Worm (Caenorhabditis elegans): ENCODE results near the gene C45H4.13.

Gene C45H4.13

ce11 chrV:2110368-2110767, 40.4 kb downstream of the C45H4.13 start, which contains the start of gene F22F7.3:
Gene F22F7.3, plus strand, starts transcription at chrV:2110668.
- TF ChIP-seq skn-1 (tag; optimal IDR thresholded peaks at IDR 0.05), result no peak
- no peak for TF ChIP-seq jun-1 (tag; optimal IDR thresholded peaks at IDR 0.05)
- no peak for TF ChIP-seq lin-15B (tag; optimal IDR thresholded peaks at IDR 0.05)
- no peak for TF ChIP-seq eor-1 (tag; optimal IDR thresholded peaks at IDR 0.05)
- TF ChIP-seq nfya-1 (tag; optimal IDR thresholded peaks at IDR 0.05; ENCODE audit: insufficient read depth), result no peak
- no peak for TF ChIP-seq mml-1 (tag; optimal IDR thresholded peaks at IDR 0.05)
- TF ChIP-seq egl-5 (tag; optimal IDR thresholded peaks at IDR 0.05), result no peak
- no peak for TF ChIP-seq nhr-28 (tag; optimal IDR thresholded peaks at IDR 0.05)
- TF ChIP-seq fkh-10 (GFP tag; optimal IDR thresholded peaks at IDR 0.05), result no peak
- TF ChIP-seq sea-2 (GFP tag; optimal IDR thresholded peaks at IDR 0.05), result no peak
- TF ChIP-seq ceh-82 (tag; optimal IDR thresholded peaks at IDR 0.05), result no peak
- TF ChIP-seq nhr-12 (tag; optimal IDR thresholded peaks at IDR 0.05), result no peak
- no peak for TF ChIP-seq nhr-237 (tag; optimal IDR thresholded peaks at IDR 0.05)

- TF ChIP-seq elt-2 (tag; optimal IDR thresholded peaks at IDR 0.05) (peak; percentile 36), lin-39 (tag; optimal IDR thresholded peaks at IDR 0.05) (peak; percentile 15), nhr-25 (tag; optimal IDR thresholded peaks at IDR 0.05) (peak; percentile 11), nhr-23 (tag; optimal IDR thresholded peaks at IDR 0.05) (peak; percentile 39), ceh-28 (tag; optimal IDR thresholded peaks at IDR 0.05) (no peak), jun-1 (tag; optimal IDR thresholded peaks at IDR 0.05) (no peak), pha-4 (tag; optimal IDR thresholded peaks at IDR 0.05) (peak; percentile 86), nhr-76 (tag; optimal IDR thresholded peaks at IDR 0.05) (no peak), hmg-11 (tag; optimal IDR thresholded peaks at IDR 0.05) (peak; percentile 58), elt-1 (tag; optimal IDR thresholded peaks at IDR 0.05) (no peak), ceh-9 (tag; optimal IDR thresholded peaks at IDR 0.05) (no peak), snpc-4 (tag; optimal IDR thresholded peaks at IDR 0.05) (peak; percentile 72), nhr-28 (tag; optimal IDR thresholded peaks at IDR 0.05) (no peak), fkh-10 (GFP tag; optimal IDR thresholded peaks at IDR 0.05) (no peak), lin-15B (tag; optimal IDR thresholded peaks at IDR 0.05) (peak; percentile 60), ztf-4 (tag; optimal IDR thresholded peaks at IDR 0.05) (no peak)
These were observed 41.5 kb downstream of the C45H4.13 start, which contains the start of gene ckb-4 for ce11 chrV:2109295-2109694. Gene ckb-4, minus strand, starts transcription at chrV:2109434.

ce11 chrV:2105976-2106375, 44.8 kb downstream of the C45H4.13 start, which contains the start of gene F22F7.4:
Gene F22F7.4, minus strand, starts transcription at chrV:2106076.
- TF ChIP-seq nhr-12 (tag; optimal IDR thresholded peaks at IDR 0.05) (no peak), nhr-23 (tag; optimal IDR thresholded peaks at IDR 0.05) (no peak), fos-1 (tag; optimal IDR thresholded peaks at IDR 0.05) (no peak), nhr-43 (tag; optimal IDR thresholded peaks at IDR 0.05; ENCODE audit: poor library complexity, severe bottlenecking) (no peak), ama-1 (optimal IDR thresholded peaks at IDR 0.05) (no peak), nhr-11 (tag; optimal IDR thresholded peaks at IDR 0.05) (no peak), elt-2 (tag; optimal IDR thresholded peaks at IDR 0.05) (no peak), ztf-11 (tag; optimal IDR thresholded peaks at IDR 0.05) (no peak), sea-2 (GFP tag; optimal IDR thresholded peaks at IDR 0.05) (no peak), mdl-1 (tag; optimal IDR thresholded peaks at IDR 0.05) (no peak), nhr-67 (tag; optimal IDR thresholded peaks at IDR 0.05) (no peak), ztf-4 (tag; optimal IDR thresholded peaks at IDR 0.05) (no peak), zag-1 (tag; optimal IDR thresholded peaks at IDR 0.05) (no peak), pha-4 (tag; optimal IDR thresholded peaks at IDR 0.05) (no peak), tbx-2 (tag; optimal IDR thresholded peaks at IDR 0.05) (no peak), ceh-28 (tag; optimal IDR thresholded peaks at IDR 0.05) (no peak), ceh-82 (tag; optimal IDR thresholded peaks at IDR 0.05) (no peak)

ce11 chrV:2103118-2103517, 47.7 kb downstream of the C45H4.13 start, which contains the start of gene F36F12.1:
Gene F36F12.1, minus strand, starts transcription at chrV:2103218.
- TF ChIP-seq unc-62 (GFP tag; optimal IDR thresholded peaks at IDR 0.05) (no peak), nhr-67 (tag; optimal IDR thresholded peaks at IDR 0.05) (no peak), ama-1 (optimal IDR thresholded peaks at IDR 0.05) (no peak), pqm-1 (tag; optimal IDR thresholded peaks at IDR 0.05) (no peak), R02D3.7 (tag; optimal IDR thresholded peaks at IDR 0.05) (no peak), nhr-28 (tag; optimal IDR thresholded peaks at IDR 0.05) (no peak), ZK546.5 (tag; optimal IDR thresholded peaks at IDR 0.05) (no peak), ceh-16 (tag; optimal IDR thresholded peaks at IDR 0.05) (no peak), nhr-237 (tag; optimal IDR thresholded peaks at IDR 0.05) (no peak)
